Fruit fly (Drosophila melanogaster): ENCODE results near the gene CG34428.
A peak's percentile ranks its signal among the peaks of the same experiment; 100 is the strongest.

CG34428 gene

DNA sequence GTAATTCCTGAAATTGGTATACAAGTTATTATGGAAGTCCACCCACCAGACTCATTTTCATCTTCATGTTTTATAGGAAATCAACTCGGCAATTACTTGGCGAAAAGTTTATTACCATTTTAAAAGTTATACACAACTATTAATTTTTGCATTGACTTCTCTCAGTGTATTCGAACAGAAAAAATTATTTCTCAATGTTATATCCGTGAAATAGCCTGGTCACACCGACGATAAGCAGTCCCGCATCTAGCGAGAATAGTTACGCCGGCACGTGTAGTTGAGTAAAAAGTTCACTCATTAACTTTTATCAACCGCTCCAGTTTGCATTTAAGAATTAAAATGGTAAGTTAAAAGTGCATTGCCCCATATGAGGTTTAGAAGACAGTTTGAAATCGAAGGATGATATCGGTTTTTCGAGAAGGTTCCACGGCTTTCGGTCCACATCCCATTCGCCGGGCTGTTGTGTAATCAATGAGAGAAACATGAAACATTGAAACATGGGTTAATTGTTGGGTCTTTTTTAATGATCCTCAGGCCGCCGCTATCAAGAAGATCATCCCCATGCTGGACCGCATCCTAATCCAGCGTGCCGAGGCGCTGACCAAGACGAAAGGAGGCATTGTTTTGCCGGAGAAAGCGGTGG, 45.6 kb upstream of the CG34428 start, which contains the start of gene CG11267 (continued):
- TF ChIP-seq fu2 (GFP tag; optimal IDR thresholded peaks at IDR 0.05) = peak; percentile 70
- TF ChIP-seq gcm (GFP tag; optimal IDR thresholded peaks at IDR 0.05) = peak; percentile 73
- peak; percentile 95 for TF ChIP-seq CG14014 (GFP tag; IDR thresholded peaks at IDR 0.05)
- TF ChIP-seq crol (GFP tag; IDR thresholded peaks at IDR 0.05) = 0 out of 2 replicates have a peak, but pooled peaks have one; percentile 14
- TF ChIP-seq zen (tag; optimal IDR thresholded peaks at IDR 0.05) = peak; percentile 82
- peak; percentile 74 for TF ChIP-seq CG1792 (GFP tag; optimal IDR thresholded peaks at IDR 0.05)
- TF ChIP-seq CG16813 (GFP tag; IDR thresholded peaks at IDR 0.05; ENCODE audit: partially characterized antibody) = no peak
- TF ChIP-seq CG6854 (GFP tag; optimal IDR thresholded peaks at IDR 0.05) = peak; percentile 77
- TF ChIP-seq CG18764 (GFP tag; optimal IDR thresholded peaks at IDR 0.05) = peak; percentile 77
- peak; percentile 49 for TF ChIP-seq CG13123 (GFP tag; optimal IDR thresholded peaks at IDR 0.05)
- TF ChIP-seq CG8478 (optimal IDR thresholded peaks at IDR 0.05) = no peak
- no peak for TF ChIP-seq usp (GFP tag; optimal IDR thresholded peaks at IDR 0.05)
- TF ChIP-seq sqz (GFP tag; optimal IDR thresholded peaks at IDR 0.05) = peak; percentile 69
- peak; percentile 74 for TF ChIP-seq CG13624 (GFP tag; optimal IDR thresholded peaks at IDR 0.05)
- TF ChIP-seq amos (GFP tag; IDR thresholded peaks at IDR 0.05; ENCODE audit: partially characterized antibody) = no peak
- TF ChIP-seq onecut (GFP tag; IDR thresholded peaks at IDR 0.05) = peak; percentile 84
- TF ChIP-seq Taf1 (GFP tag; IDR thresholded peaks at IDR 0.05) = peak; percentile 92
- TF ChIP-seq ato (GFP tag; IDR thresholded peaks at IDR 0.05; ENCODE audit: partially characterized antibody) = no peak
- no peak for TF ChIP-seq CG10462 (GFP tag; optimal IDR thresholded peaks at IDR 0.05)
- no peak for TF ChIP-seq CG14965 (GFP tag; optimal IDR thresholded peaks at IDR 0.05; ENCODE audit: borderline replicate concordance)
- TF ChIP-seq Dfd (GFP tag; optimal IDR thresholded peaks at IDR 0.05) = no peak
- TF ChIP-seq row (GFP tag; IDR thresholded peaks at IDR 0.05) = peak; percentile 78
- TF ChIP-seq scrt (GFP tag; optimal IDR thresholded peaks at IDR 0.05) = peak; percentile 81
- TF ChIP-seq CG8944 (GFP tag; optimal IDR thresholded peaks at IDR 0.05) = peak; percentile 75
- TF ChIP-seq CG3847 (GFP tag; IDR thresholded peaks at IDR 0.05) = peak; percentile 78
- TF ChIP-seq Xrp1 (GFP tag; IDR thresholded peaks at IDR 0.05) = peak; percentile 91
- TF ChIP-seq TFAM (GFP tag; optimal IDR thresholded peaks at IDR 0.05) = no peak
- TF ChIP-seq Nf-YA (GFP tag; IDR thresholded peaks at IDR 0.05) = peak; percentile 90
- TF ChIP-seq Dbx (GFP tag; IDR thresholded peaks at IDR 0.05) = peak; percentile 93
- peak; percentile 89 for TF ChIP-seq gem (tag; optimal IDR thresholded peaks at IDR 0.05)
- peak; percentile 12 for TF ChIP-seq Hmx (GFP tag; optimal IDR thresholded peaks at IDR 0.05)
- peak; percentile 91 for TF ChIP-seq H15 (GFP tag; IDR thresholded peaks at IDR 0.05)
- TF ChIP-seq Chrac-16 (GFP tag; optimal IDR thresholded peaks at IDR 0.05) = peak; percentile 62
- peak; percentile 79 for TF ChIP-seq jumu (GFP tag; optimal IDR thresholded peaks at IDR 0.05)
- no peak for TF ChIP-seq inv (GFP tag; IDR thresholded peaks at IDR 0.05; ENCODE audit: partially characterized antibody)
- no peak for TF ChIP-seq pita (GFP tag; optimal IDR thresholded peaks at IDR 0.05)
- TF ChIP-seq CG4328 (GFP tag; optimal IDR thresholded peaks at IDR 0.05) = peak; percentile 86
- peak; percentile 87 for TF ChIP-seq CG10366 (GFP tag; IDR thresholded peaks at IDR 0.05)
- peak; percentile 88 for TF ChIP-seq CG30403 (GFP tag; optimal IDR thresholded peaks at IDR 0.05)
- TF ChIP-seq HLH3B (GFP tag; IDR thresholded peaks at IDR 0.05) = peak; percentile 89
- TF ChIP-seq CG4617 (GFP tag; optimal IDR thresholded peaks at IDR 0.05; ENCODE audit: borderline replicate concordance) = peak; percentile 31
- peak; percentile 36 for TF ChIP-seq CG9797 (GFP tag; optimal IDR thresholded peaks at IDR 0.05)
- peak; percentile 70 for TF ChIP-seq HmgZ (tag; optimal IDR thresholded peaks at IDR 0.05)
- peak; percentile 58 for TF ChIP-seq ewg (GFP tag; optimal IDR thresholded peaks at IDR 0.05)
- peak; percentile 56 for TF ChIP-seq fd3F (GFP tag; optimal IDR thresholded peaks at IDR 0.05)
- peak; percentile 74 for TF ChIP-seq CG17802 (tag; optimal IDR thresholded peaks at IDR 0.05)
- peak; percentile 49 for TF ChIP-seq CG2116 (GFP tag; optimal IDR thresholded peaks at IDR 0.05)
- peak; percentile 66 for TF ChIP-seq trem (tag; optimal IDR thresholded peaks at IDR 0.05)
- no peak for TF ChIP-seq Dp (GFP tag; optimal IDR thresholded peaks at IDR 0.05)
- peak; percentile 98 for TF ChIP-seq Med (GFP tag)

All from whole organism, embryonic.